Worm (Caenorhabditis elegans): ENCODE results near the gene T22B7.4.

The T22B7.4 gene

DNA sequence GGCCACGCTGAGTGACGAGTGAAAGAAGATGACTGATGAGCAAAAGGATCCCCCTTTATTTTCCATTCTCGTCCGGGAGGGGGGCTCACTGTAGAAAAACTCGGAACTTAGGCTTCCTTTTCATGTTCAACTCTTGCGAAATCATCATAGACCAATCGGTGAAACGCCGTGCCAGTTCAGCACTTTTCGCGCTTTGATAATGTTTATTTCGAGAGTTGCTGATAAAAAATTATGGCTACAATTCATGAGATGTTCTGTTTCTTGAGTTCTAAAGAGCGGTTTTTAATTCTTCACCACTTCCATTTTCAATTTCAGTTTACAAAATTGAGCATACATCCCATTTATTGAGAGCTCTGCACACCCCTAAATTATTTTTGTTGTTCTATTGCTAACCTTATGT, 29.6 kb upstream of the T22B7.4 start:
- no peak for TF ChIP-seq nhr-28 (tag; optimal IDR thresholded peaks at IDR 0.05)
- TF ChIP-seq unc-39 (tag; optimal IDR thresholded peaks at IDR 0.05), result no peak
- no peak for TF ChIP-seq cnd-1 (tag; optimal IDR thresholded peaks at IDR 0.05)
- TF ChIP-seq unc-120 (tag; optimal IDR thresholded peaks at IDR 0.05; ENCODE audit: poor library complexity, severe bottlenecking), result no peak
- TF ChIP-seq zip-8 (tag; optimal IDR thresholded peaks at IDR 0.05), result no peak
- no peak for TF ChIP-seq sptf-1 (tag; optimal IDR thresholded peaks at IDR 0.05)
- TF ChIP-seq drap-1 (GFP tag; optimal IDR thresholded peaks at IDR 0.05), result no peak
- no peak for TF ChIP-seq mep-1 (tag; optimal IDR thresholded peaks at IDR 0.05)
- TF ChIP-seq ces-1 (GFP tag; optimal IDR thresholded peaks at IDR 0.05), result no peak
- TF ChIP-seq ceh-43 (GFP tag; optimal IDR thresholded peaks at IDR 0.05), result no peak
- no peak for TF ChIP-seq lin-32 (GFP tag; optimal IDR thresholded peaks at IDR 0.05)
- no peak for TF ChIP-seq nhr-12 (tag; optimal IDR thresholded peaks at IDR 0.05)
- TF ChIP-seq mls-2 (tag; optimal IDR thresholded peaks at IDR 0.05), result no peak
- no peak for TF ChIP-seq pha-4 (tag; optimal IDR thresholded peaks at IDR 0.05)
- no peak for TF ChIP-seq ham-2 (GFP tag; optimal IDR thresholded peaks at IDR 0.05)
- no peak for TF ChIP-seq bed-3 (GFP tag; optimal IDR thresholded peaks at IDR 0.05)
- no peak for TF ChIP-seq flh-1 (GFP tag; optimal IDR thresholded peaks at IDR 0.05)
- TF ChIP-seq ztf-11 (tag; optimal IDR thresholded peaks at IDR 0.05), result no peak

DNA sequence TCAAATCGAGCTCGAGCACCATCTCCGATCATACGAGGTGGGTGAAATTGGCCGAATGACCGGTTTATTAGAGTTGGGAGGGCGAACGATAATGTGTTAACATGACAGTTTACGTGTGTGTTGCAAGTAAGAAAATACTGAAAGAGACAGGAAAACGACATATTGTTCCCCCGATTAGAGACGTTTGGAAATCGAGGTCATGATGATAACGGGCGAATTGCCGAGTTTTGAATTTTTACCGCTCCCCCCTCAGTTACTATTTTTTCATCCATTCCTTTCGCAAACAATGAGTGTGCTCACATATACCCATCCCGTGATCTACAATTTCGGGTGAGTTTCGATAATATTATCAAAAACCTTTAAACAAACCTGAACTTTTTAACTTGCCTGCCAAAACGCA, 28.5 kb upstream of the T22B7.4 start:
- TF ChIP-seq nhr-76 (tag; optimal IDR thresholded peaks at IDR 0.05), result no peak
- no peak for TF ChIP-seq nhr-2 (tag; optimal IDR thresholded peaks at IDR 0.05)
- no peak for TF ChIP-seq lsy-2 (tag; optimal IDR thresholded peaks at IDR 0.05)
- no peak for TF ChIP-seq ham-2 (GFP tag; optimal IDR thresholded peaks at IDR 0.05)
- TF ChIP-seq mab-5 (tag; optimal IDR thresholded peaks at IDR 0.05), result no peak
- no peak for TF ChIP-seq lin-32 (GFP tag; optimal IDR thresholded peaks at IDR 0.05)
- TF ChIP-seq elt-3 (tag; optimal IDR thresholded peaks at IDR 0.05), result no peak
- no peak for TF ChIP-seq ceh-43 (GFP tag; optimal IDR thresholded peaks at IDR 0.05)
- TF ChIP-seq sem-2 (GFP tag; optimal IDR thresholded peaks at IDR 0.05), result no peak
- no peak for TF ChIP-seq mep-1 (tag; optimal IDR thresholded peaks at IDR 0.05)

DNA sequence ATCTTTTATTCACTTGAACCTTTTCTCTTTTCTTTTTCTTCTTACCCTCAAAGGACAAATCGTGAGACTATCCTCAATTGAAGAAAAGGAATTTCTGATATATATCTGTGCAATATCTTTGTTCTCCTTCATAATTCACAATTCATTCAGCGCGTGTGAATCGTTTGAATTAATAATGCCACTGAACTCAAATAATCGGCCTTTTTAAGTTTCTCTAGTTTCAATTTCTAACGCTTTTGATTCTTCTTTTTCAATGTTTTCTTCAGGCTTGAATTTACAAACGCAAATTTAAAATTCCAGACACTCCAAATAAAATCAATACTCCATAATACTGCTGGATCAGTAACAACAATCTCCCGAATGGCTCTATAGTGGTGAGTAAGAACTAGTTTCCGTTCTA, 22.3 kb upstream of the T22B7.4 start, which contains the start of gene egl-13:
egl-13 (plus strand) TSS at position 301 of the 400 bp plus-strand sequence.
- TF ChIP-seq elt-1 (tag; optimal IDR thresholded peaks at IDR 0.05; ENCODE audit: borderline replicate concordance, insufficient read depth), result no peak
- TF ChIP-seq unc-120 (tag; optimal IDR thresholded peaks at IDR 0.05; ENCODE audit: poor library complexity, severe bottlenecking), result no peak
- TF ChIP-seq M03D4.4 (tag; optimal IDR thresholded peaks at IDR 0.05), result no peak
- no peak for TF ChIP-seq ces-1 (GFP tag; optimal IDR thresholded peaks at IDR 0.05)
- TF ChIP-seq nhr-237 (tag; optimal IDR thresholded peaks at IDR 0.05), result no peak
- no peak for TF ChIP-seq pha-4 (tag; optimal IDR thresholded peaks at IDR 0.05)
- no peak for TF ChIP-seq nhr-2 (tag; optimal IDR thresholded peaks at IDR 0.05)
- TF ChIP-seq ham-2 (GFP tag; optimal IDR thresholded peaks at IDR 0.05), result no peak
- no peak for TF ChIP-seq ceh-43 (GFP tag; optimal IDR thresholded peaks at IDR 0.05)
- no peak for TF ChIP-seq bed-3 (GFP tag; optimal IDR thresholded peaks at IDR 0.05)
- no peak for TF ChIP-seq snpc-4 (tag; optimal IDR thresholded peaks at IDR 0.05)
- no peak for TF ChIP-seq ztf-11 (tag; optimal IDR thresholded peaks at IDR 0.05)
- no peak for TF ChIP-seq lin-13 (tag; optimal IDR thresholded peaks at IDR 0.05)
- TF ChIP-seq mls-2 (tag; optimal IDR thresholded peaks at IDR 0.05), result no peak
- TF ChIP-seq nhr-12 (tag; optimal IDR thresholded peaks at IDR 0.05), result no peak
- TF ChIP-seq unc-62 (GFP tag; optimal IDR thresholded peaks at IDR 0.05), result no peak
- no peak for TF ChIP-seq hlh-1 (tag; optimal IDR thresholded peaks at IDR 0.05)
- no peak for TF ChIP-seq ceh-83 (GFP tag; optimal IDR thresholded peaks at IDR 0.05)

DNA sequence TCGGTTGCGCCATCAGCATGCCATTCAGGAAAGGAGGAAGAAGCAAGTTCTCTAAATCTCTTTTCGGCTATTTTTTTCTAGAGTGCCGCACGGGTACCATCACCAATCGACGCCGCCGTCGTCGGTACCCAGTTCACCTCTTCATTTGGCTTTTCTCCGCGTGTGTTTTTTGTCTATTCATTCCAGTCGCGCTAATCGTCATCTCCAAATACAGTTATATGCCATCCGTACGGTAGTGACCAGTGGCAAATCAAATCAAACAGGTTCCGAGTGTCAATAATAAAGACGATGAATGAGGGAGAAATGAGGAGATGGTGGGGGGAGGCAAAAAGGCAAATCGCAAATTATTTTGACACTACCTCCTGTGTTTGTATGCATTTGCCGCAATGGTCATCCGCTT, 20.0 kb upstream of the T22B7.4 start:
- TF ChIP-seq nhr-76 (tag; optimal IDR thresholded peaks at IDR 0.05) (no peak), ceh-39 (tag; optimal IDR thresholded peaks at IDR 0.05) (no peak), pha-4 (tag; optimal IDR thresholded peaks at IDR 0.05) (no peak), elt-1 (tag; optimal IDR thresholded peaks at IDR 0.05; ENCODE audit: borderline replicate concordance, insufficient read depth) (no peak), ceh-83 (GFP tag; optimal IDR thresholded peaks at IDR 0.05) (no peak), drap-1 (GFP tag; optimal IDR thresholded peaks at IDR 0.05) (no peak), ztf-11 (tag; optimal IDR thresholded peaks at IDR 0.05) (no peak), unc-39 (tag; optimal IDR thresholded peaks at IDR 0.05) (no peak), ceh-43 (GFP tag; optimal IDR thresholded peaks at IDR 0.05) (no peak)
